Fruit fly (Drosophila melanogaster): Measurements from ENCODE around the gene CG12947.

DNA sequence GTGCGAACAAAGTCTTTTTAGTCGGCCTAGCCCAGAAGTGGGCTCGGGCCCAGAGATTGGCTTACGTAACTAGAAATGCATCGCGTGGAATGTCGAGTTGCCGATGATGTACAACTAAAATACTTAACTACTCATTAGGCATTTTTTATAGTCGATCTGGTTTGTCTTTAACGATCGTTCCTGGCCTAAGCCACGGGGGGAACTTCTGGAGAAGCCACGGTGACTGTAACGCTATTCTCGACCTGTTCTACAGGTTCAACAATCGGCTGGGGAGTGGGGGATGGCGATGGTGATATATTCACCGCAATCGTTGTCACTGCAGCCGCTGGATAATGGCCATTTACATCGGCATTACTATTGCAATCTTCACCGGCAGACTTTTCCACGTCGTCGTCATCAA is 33.6 kb upstream of the CG12947 start, which contains the start of gene CG34409:
- TF ChIP-seq CTCF (optimal IDR thresholded peaks at IDR 0.05) (no peak), CG8478 (optimal IDR thresholded peaks at IDR 0.05) (no peak)
